Worm (Caenorhabditis elegans) whole organism, late embryonic: ENCODE measurements around the gene M01H9.3.

Experiments
- C08G9.2 ChIP-seq: sonication (generic microtip); optimal IDR thresholded peaks from 2 replicates; lab custom pipeline; 2016; ENCODE audit warnings: mild to moderate bottlenecking, missing genetic modification characterization, moderate library complexity, missing compliant biosample characterization
- C38D4.7 ChIP-seq: fragments of 200-800 bp; sonication (Bioruptor generic); optimal IDR thresholded peaks from 2 replicates; lab custom pipeline; 2018; ENCODE audit warnings: mild to moderate bottlenecking, missing genetic modification characterization, moderate library complexity, missing compliant biosample characterization
- K09A11.1 ChIP-seq: sonication (generic microtip); optimal IDR thresholded peaks from 2 replicates; lab custom pipeline; 2017; ENCODE audit warnings: antibody characterized with exemption, mild to moderate bottlenecking, missing genetic modification characterization, missing compliant biosample characterization; ENCODE audit not compliant: insufficient read depth
- Y22D7AL.16 ChIP-seq: sonication (generic microtip); optimal IDR thresholded peaks from 2 replicates; lab custom pipeline; 2016; ENCODE audit warnings: missing genetic modification characterization, missing compliant biosample characterization
- ahr-1 ChIP-seq: sonication (generic microtip); optimal IDR thresholded peaks from 2 replicates; lab custom pipeline; 2016; ENCODE audit warnings: missing genetic modification characterization, missing compliant biosample characterization
- ceh-14 ChIP-seq: sonication (generic microtip); optimal IDR thresholded peaks from 2 replicates; lab custom pipeline; 2016; ENCODE audit warnings: missing genotype, missing genetic modification characterization, missing compliant biosample characterization
- ceh-22 ChIP-seq: sonication (generic microtip); optimal IDR thresholded peaks from 2 replicates; lab custom pipeline; 2017; ENCODE audit warnings: missing biosample characterization, missing genetic modification characterization
- ceh-24 ChIP-seq: sonication (generic microtip); optimal IDR thresholded peaks from 2 replicates; lab custom pipeline; 2016; ENCODE audit warnings: mild to moderate bottlenecking, missing genetic modification characterization, missing compliant biosample characterization
- ceh-30 ChIP-seq: fragments of 150-350 bp; optimal IDR thresholded peaks from 2 replicates; lab custom pipeline; 2014; ENCODE audit warnings: missing biosample characterization, missing genetic modification characterization
- ceh-31 ChIP-seq: sonication (generic microtip); optimal IDR thresholded peaks from 2 replicates; lab custom pipeline; 2016; ENCODE audit warnings: missing genetic modification characterization, missing compliant biosample characterization
- ceh-48 ChIP-seq: sonication (generic microtip); optimal IDR thresholded peaks from 2 replicates; lab custom pipeline; 2016; ENCODE audit warnings: missing genetic modification characterization, inconsistent platforms, missing compliant biosample characterization
- ceh-6 ChIP-seq: fragments of 200-800 bp; sonication (Bioruptor generic); optimal IDR thresholded peaks from 2 replicates; lab custom pipeline; 2018; ENCODE audit warnings: mild to moderate bottlenecking, missing genetic modification characterization, missing compliant biosample characterization
- dve-1 ChIP-seq: sonication (generic microtip); optimal IDR thresholded peaks from 2 replicates; lab custom pipeline; 2017; ENCODE audit warnings: antibody characterized with exemption, mild to moderate bottlenecking, missing genetic modification characterization, missing compliant biosample characterization
- ets-4 ChIP-seq: sonication (generic microtip); optimal IDR thresholded peaks from 2 replicates; lab custom pipeline; 2016; ENCODE audit warnings: missing genetic modification characterization, missing compliant biosample characterization
- eyg-1 ChIP-seq: sonication (generic microtip); optimal IDR thresholded peaks from 2 replicates; lab custom pipeline; 2016; ENCODE audit warnings: missing genotype, missing genetic modification characterization, missing compliant biosample characterization
- fax-1 ChIP-seq: sonication (generic microtip); optimal IDR thresholded peaks from 2 replicates; lab custom pipeline; 2016; ENCODE audit warnings: missing genotype, missing genetic modification characterization, missing compliant biosample characterization
- fkh-10 ChIP-seq: fragments of 150-350 bp; optimal IDR thresholded peaks from 2 replicates; lab custom pipeline; 2014; ENCODE audit warnings: missing biosample characterization, missing genetic modification reagents, missing genetic modification characterization
- gmeb-2 ChIP-seq: sonication (generic microtip); optimal IDR thresholded peaks from 2 replicates; lab custom pipeline; 2016; ENCODE audit warnings: missing genetic modification characterization, inconsistent platforms, missing compliant biosample characterization
- hlh-13 ChIP-seq: fragments of 200-800 bp; sonication (Bioruptor generic); optimal IDR thresholded peaks from 2 replicates; lab custom pipeline; 2018; ENCODE audit warnings: mild to moderate bottlenecking, missing genetic modification characterization, missing compliant biosample characterization
- hlh-8 ChIP-seq: sonication (generic microtip); optimal IDR thresholded peaks from 2 replicates; lab custom pipeline; 2016; ENCODE audit warnings: missing genotype, missing genetic modification characterization, missing compliant biosample characterization
- madf-2 ChIP-seq: sonication (generic microtip); optimal IDR thresholded peaks from 2 replicates; lab custom pipeline; 2017; ENCODE audit warnings: missing genetic modification characterization, missing compliant biosample characterization
- nfya-1 ChIP-seq: sonication (generic microtip); optimal IDR thresholded peaks from 2 replicates; lab custom pipeline; 2017; ENCODE audit warnings: missing genetic modification characterization, mild to moderate bottlenecking, missing compliant biosample characterization, antibody characterized with exemption, moderate library complexity
- nhr-11 ChIP-seq: fragments of 150-350 bp; optimal IDR thresholded peaks from 2 replicates; lab custom pipeline; 2014; ENCODE audit warnings: missing biosample characterization, missing genetic modification characterization
- nhr-232 ChIP-seq: sonication (generic microtip); optimal IDR thresholded peaks from 2 replicates; lab custom pipeline; 2016; ENCODE audit warnings: missing genetic modification characterization, missing compliant biosample characterization
- odd-2 ChIP-seq: sonication (generic microtip); optimal IDR thresholded peaks from 2 replicates; lab custom pipeline; 2017; ENCODE audit warnings: antibody characterized with exemption, mild to moderate bottlenecking, missing genetic modification characterization, missing compliant biosample characterization
- pag-3 ChIP-seq: sonication (generic microtip); optimal IDR thresholded peaks from 2 replicates; lab custom pipeline; 2016; ENCODE audit warnings: missing compliant biosample characterization, missing genetic modification characterization, borderline replicate concordance
- pax-1 ChIP-seq: fragments of 150-350 bp; optimal IDR thresholded peaks from 2 replicates; lab custom pipeline; 2014; ENCODE audit warnings: missing biosample characterization, missing genetic modification characterization
- pha-4 ChIP-seq: fragments of 150-350 bp; optimal IDR thresholded peaks from 2 replicates; lab custom pipeline; 2018; ENCODE audit warnings: missing biosample characterization, missing genetic modification reagents, missing genetic modification characterization
- pqm-1 ChIP-seq: sonication (generic microtip); optimal IDR thresholded peaks from 2 replicates; lab custom pipeline; 2016; ENCODE audit warnings: missing genetic modification characterization, missing compliant biosample characterization
- pros-1 ChIP-seq: fragments of 150-350 bp; optimal IDR thresholded peaks from 2 replicates; lab custom pipeline; 2014; ENCODE audit warnings: missing biosample characterization, missing genetic modification reagents, missing genetic modification characterization
- ref-2 ChIP-seq: sonication (generic microtip); optimal IDR thresholded peaks from 2 replicates; lab custom pipeline; 2016; ENCODE audit warnings: missing genetic modification characterization, missing compliant biosample characterization
- rnt-1 ChIP-seq: sonication (generic microtip); optimal IDR thresholded peaks from 2 replicates; lab custom pipeline; 2016; ENCODE audit warnings: missing genetic modification characterization, missing compliant biosample characterization
- sox-2 ChIP-seq: fragments of 200-800 bp; sonication (Bioruptor generic); IDR thresholded peaks from 2 replicates; pipeline ENCODE4 v1.3.6; 2022; ENCODE audit warnings: missing genetic modification reagents, missing genetic modification characterization, missing compliant biosample characterization
- unc-3 ChIP-seq, 2 experiments: fragments of 200-800 bp in 1 of 2; sonication (Bioruptor generic) in 1 of 2; sonication (generic microtip) in 1 of 2; conservative IDR thresholded peaks in 1 of 2; optimal IDR thresholded peaks in 1 of 2; 2 replicates each; pipeline versions ENCODE4 v1.3.6 to Lab custom; 2016 to 2022; ENCODE audit warnings: missing compliant biosample characterization in 2 of 2, missing genetic modification characterization in 2 of 2, missing genetic modification reagents in 1 of 2
- unc-86 ChIP-seq: sonication (generic microtip); optimal IDR thresholded peaks from 2 replicates; lab custom pipeline; 2016; ENCODE audit warnings: missing genetic modification characterization, missing compliant biosample characterization
- zip-5 ChIP-seq: sonication (generic microtip); optimal IDR thresholded peaks from 2 replicates; lab custom pipeline; 2016; ENCODE audit warnings: missing genetic modification characterization, missing compliant biosample characterization
- ztf-16 ChIP-seq: sonication (generic microtip); optimal IDR thresholded peaks from 2 replicates; lab custom pipeline; 2017; ENCODE audit warnings: missing genetic modification characterization, missing compliant biosample characterization

The M01H9.3 gene

ce11 chrIV:4439190-4439589 is 37.7 kb downstream of the M01H9.3 start, which contains the start of gene fbxb-74:
fbxb-74 (minus strand) TSS chrIV:4439290.
- TF ChIP-seq fax-1 (tag; lab: Kevin White, UChicago) (no peak), hlh-8 (tag; lab: Kevin White, UChicago) (no peak), ztf-16 (no peak), ceh-24 (tag; lab: Kevin White, UChicago) (no peak), unc-86 (tag; lab: Kevin White, UChicago) (no peak), odd-2 (no peak), fkh-10 (GFP tag; lab: Kevin White, UChicago) (no peak), gmeb-2 (tag; lab: Kevin White, UChicago) (no peak), ets-4 (tag; lab: Kevin White, UChicago) (no peak), ceh-30 (tag; lab: Kevin White, UChicago) (no peak), pax-1 (tag; lab: Kevin White, UChicago) (no peak)

- no peak for TF ChIP-seq madf-2 (tag; lab: Kevin White, UChicago)
Observed at ce11 chrIV:4437825-4438224, 39.0 kb downstream of the M01H9.3 start.

- TF ChIP-seq Y22D7AL.16 (tag; lab: Kevin White, UChicago) (no peak), pros-1 (no peak), hlh-8 (tag; lab: Kevin White, UChicago) (no peak), eyg-1 (tag; lab: Kevin White, UChicago) (no peak), dve-1 (no peak), pax-1 (tag; lab: Kevin White, UChicago) (no peak), pqm-1 (tag; lab: Kevin White, UChicago) (no peak), hlh-13 (GFP tag; lab: Kevin White, UChicago) (no peak), odd-2 (no peak), C38D4.7 (GFP tag; lab: Kevin White, UChicago) (no peak)
Observed at ce11 chrIV:4434441-4435084, 42.3 kb downstream of the M01H9.3 start, which contains the start of the genes R08C7.8 and R08C7.4. R08C7.8 (minus strand) TSS chrIV:4434541. R08C7.4 (plus strand) TSS chrIV:4435034.

ce11 chrIV:4429901-4430300 is 47.0 kb downstream of the M01H9.3 start, which contains the start of the genes str-185 and R08C7.5:
str-185 (minus strand) TSS chrIV:4430001.
R08C7.5 (plus strand) TSS chrIV:4430229.
- TF ChIP-seq ceh-6 (GFP tag; lab: Kevin White, UChicago) (no peak), ceh-31 (tag; lab: Kevin White, UChicago) (no peak), ceh-14 (tag; lab: Kevin White, UChicago) (no peak), sox-2 (GFP tag; lab: Robert Waterston, UW) (no peak), ahr-1 (tag; lab: Kevin White, UChicago) (no peak), dve-1 (no peak), ceh-22 (tag; lab: Kevin White, UChicago) (no peak), eyg-1 (tag; lab: Kevin White, UChicago) (no peak)

DNA sequence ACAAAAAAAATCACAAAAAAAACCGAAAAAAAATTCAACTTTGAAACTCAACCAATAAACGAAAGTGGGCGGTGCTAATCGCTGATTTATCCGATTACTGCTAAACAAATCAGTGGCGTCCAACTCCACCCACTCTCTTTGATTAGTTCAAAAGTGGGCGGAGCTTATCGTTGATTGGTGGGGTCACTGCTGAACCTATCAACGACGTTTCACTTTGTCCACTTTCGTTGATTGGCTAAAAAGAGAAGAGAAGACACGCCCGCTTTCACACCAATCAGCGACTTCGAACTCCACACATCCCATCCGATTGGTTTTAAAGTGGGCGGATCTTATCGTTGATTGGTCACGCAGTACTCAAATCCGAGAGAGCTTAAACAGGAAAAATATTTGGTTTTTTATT is 53.0 kb downstream of the M01H9.3 start:
- peak; percentile 99 for TF ChIP-seq nfya-1 (tag; lab: Kevin White, UChicago)
- TF ChIP-seq pros-1, result no peak
- TF ChIP-seq, all 69 proteins: peak for 1

- TF ChIP-seq hlh-13 (GFP tag; lab: Kevin White, UChicago) (no peak), pha-4 (tag; lab: Kevin White, UChicago) (no peak), ceh-6 (GFP tag; lab: Kevin White, UChicago) (no peak), rnt-1 (tag; lab: Kevin White, UChicago) (no peak), hlh-8 (tag; lab: Kevin White, UChicago) (no peak)
Observed at ce11 chrIV:4423026-4423425, 53.8 kb downstream of the M01H9.3 start.

ce11 chrIV:4422029-4422428 is 54.8 kb downstream of the M01H9.3 start, which contains the start of gene clec-175:
clec-175 (plus strand) TSS chrIV:4422329.
- TF ChIP-seq unc-3 (GFP tag; conservative IDR thresholded peaks at IDR 0.05; lab: Robert Waterston, UW), result no peak
- TF ChIP-seq unc-3 (tag; optimal IDR thresholded peaks at IDR 0.05; lab: Kevin White, UChicago), result no peak
- no peak for TF ChIP-seq hlh-8 (tag; lab: Kevin White, UChicago)
- no peak for TF ChIP-seq C38D4.7 (GFP tag; lab: Kevin White, UChicago)
- TF ChIP-seq eyg-1 (tag; lab: Kevin White, UChicago), result no peak
- no peak for TF ChIP-seq nhr-232
- no peak for TF ChIP-seq pag-3
- no peak for TF ChIP-seq zip-5 (tag; lab: Kevin White, UChicago)
- TF ChIP-seq K09A11.1, result no peak
- TF ChIP-seq ref-2, result no peak
- TF ChIP-seq ceh-31 (tag; lab: Kevin White, UChicago), result no peak
- no peak for TF ChIP-seq C08G9.2 (tag; lab: Kevin White, UChicago)
- TF ChIP-seq pqm-1 (tag; lab: Kevin White, UChicago), result no peak
- no peak for TF ChIP-seq ceh-48 (tag; lab: Kevin White, UChicago)
- TF ChIP-seq pros-1, result no peak
- no peak for TF ChIP-seq nhr-11 (tag; lab: Kevin White, UChicago)
- TF ChIP-seq ceh-6 (GFP tag; lab: Kevin White, UChicago), result no peak
